Fruit fly (Drosophila melanogaster): ENCODE measurements around the gene Rev1.

Gene Rev1

DNA sequence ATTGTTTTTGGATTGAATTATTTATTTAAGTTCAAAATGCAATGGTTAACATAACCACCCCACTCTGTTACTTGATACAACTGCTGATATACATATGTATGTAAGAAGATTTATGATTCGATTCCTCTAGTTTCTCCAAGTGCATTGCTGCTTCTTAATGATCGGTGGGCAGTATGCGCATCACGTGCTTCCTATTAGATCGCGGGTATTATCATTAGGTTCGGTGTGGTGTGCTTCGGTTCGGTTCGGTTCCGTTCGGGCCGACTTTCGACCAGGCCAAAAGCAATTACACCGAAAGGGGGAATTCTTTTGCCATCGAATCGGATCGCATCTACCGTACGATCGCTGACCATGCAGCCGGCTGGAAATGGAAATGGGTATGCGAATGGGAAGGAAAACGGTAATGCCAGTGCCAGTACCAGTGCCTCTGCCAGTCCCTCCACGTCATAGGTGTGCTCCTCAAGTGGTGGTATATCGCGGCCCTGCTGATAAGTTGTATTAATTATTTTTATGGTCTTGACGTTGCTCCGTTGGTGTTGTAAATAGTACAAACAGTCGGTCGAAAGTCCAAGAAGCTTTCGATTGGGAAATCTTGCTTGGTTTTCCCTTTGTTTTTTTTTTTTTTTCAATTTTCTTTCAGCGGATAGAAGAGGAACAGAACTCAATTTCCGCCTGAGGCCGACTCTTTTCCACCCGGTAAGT lies 16.7 kb upstream of the Rev1 start (continued):
- no peak for TF ChIP-seq CG5180 (GFP tag; optimal IDR thresholded peaks at IDR 0.05)
- no peak for TF ChIP-seq psq (GFP tag; optimal IDR thresholded peaks at IDR 0.05)
- no peak for TF ChIP-seq CG11504 (tag; optimal IDR thresholded peaks at IDR 0.05)
- no peak for TF ChIP-seq Fer1 (GFP tag; optimal IDR thresholded peaks at IDR 0.05)
- TF ChIP-seq CG17385 (GFP tag; optimal IDR thresholded peaks at IDR 0.05), result peak; percentile 28
- no peak for TF ChIP-seq CG3838 (GFP tag; optimal IDR thresholded peaks at IDR 0.05)
- TF ChIP-seq zf30C (GFP tag; optimal IDR thresholded peaks at IDR 0.05), result peak; percentile 57
- peak; percentile 7; the same call in 1 of the 3 replicates for TF ChIP-seq ci (GFP tag; IDR thresholded peaks at IDR 0.05)
- TF ChIP-seq CG34376 (GFP tag; optimal IDR thresholded peaks at IDR 0.05), result peak; percentile 63
- TF ChIP-seq CG17612 (GFP tag; IDR thresholded peaks at IDR 0.05), result no peak
- no peak for TF ChIP-seq CG2116 (GFP tag; optimal IDR thresholded peaks at IDR 0.05)
- 0 out of 4 replicates have a peak, but pooled peaks have one; percentile 49 for TF ChIP-seq chinmo (GFP tag; IDR thresholded peaks at IDR 0.05; ENCODE audit: partially characterized antibody)
- peak; percentile 11 for TF ChIP-seq hkb (optimal IDR thresholded peaks at IDR 0.05)
- no peak for TF ChIP-seq hkb (GFP tag; IDR thresholded peaks at IDR 0.05)
- no peak for TF ChIP-seq CG34224 (GFP tag; IDR thresholded peaks at IDR 0.05; ENCODE audit: partially characterized antibody)

dm6 chr3L:638031-638414 lies 16.1 kb upstream of the Rev1 start:
- TF ChIP-seq ken (GFP tag; IDR thresholded peaks at IDR 0.05) (0 out of 3 replicates have a peak, but pooled peaks have one; percentile 10), CG8281 (tag; optimal IDR thresholded peaks at IDR 0.05) (peak; percentile 17), ci (GFP tag; IDR thresholded peaks at IDR 0.05) (peak; percentile 55; the same call in 1 of the 3 replicates), CG32772 (GFP tag; IDR thresholded peaks at IDR 0.05) (0 out of 2 replicates have a peak, but pooled peaks have one; percentile 36), CG15011 (GFP tag; optimal IDR thresholded peaks at IDR 0.05) (no peak), kay (GFP tag; optimal IDR thresholded peaks at IDR 0.05) (no peak), exex (tag; optimal IDR thresholded peaks at IDR 0.05) (peak; percentile 50), Pdp1 (GFP tag; optimal IDR thresholded peaks at IDR 0.05) (peak in 1 of 2 experiments; percentile 26), slbo (GFP tag; IDR thresholded peaks at IDR 0.05) (0 out of 2 replicates have a peak, but pooled peaks have one; percentile 9), sug (tag; optimal IDR thresholded peaks at IDR 0.05) (peak; percentile 94), sd (tag; optimal IDR thresholded peaks at IDR 0.05) (peak; percentile 99), CG8290 (GFP tag; optimal IDR thresholded peaks at IDR 0.05) (no peak), CG8290 (tag; optimal IDR thresholded peaks at IDR 0.05) (peak in 1 of 2 experiments; percentile 38), CG42726 (GFP tag; IDR thresholded peaks at IDR 0.05; ENCODE audit: partially characterized antibody) (no peak), CG10543 (GFP tag; optimal IDR thresholded peaks at IDR 0.05) (peak; percentile 86), sens-2 (GFP tag; IDR thresholded peaks at IDR 0.05) (peak; percentile 46; the same call in 1 of the 2 replicates), CG15601 (tag; optimal IDR thresholded peaks at IDR 0.05) (peak; percentile 17), CG31224 (GFP tag; IDR thresholded peaks at IDR 0.05) (no peak), grn (GFP tag; optimal IDR thresholded peaks at IDR 0.05) (peak; percentile 94), zf30C (GFP tag; optimal IDR thresholded peaks at IDR 0.05) (no peak), CG12769 (tag; optimal IDR thresholded peaks at IDR 0.05) (peak; percentile 93), Meics (GFP tag; optimal IDR thresholded peaks at IDR 0.05) (peak; percentile 13), Dbx (GFP tag; IDR thresholded peaks at IDR 0.05) (0 out of 3 replicates have a peak, but pooled peaks have one; percentile 20), lab (GFP tag; optimal IDR thresholded peaks at IDR 0.05) (peak; percentile 13), Med (GFP tag) (peak; percentile 78), Hey (tag; optimal IDR thresholded peaks at IDR 0.05) (peak; percentile 7), twi (tag; optimal IDR thresholded peaks at IDR 0.05) (peak; percentile 14), CHES-1-like (GFP tag; optimal IDR thresholded peaks at IDR 0.05) (peak; percentile 5), CG14441 (GFP tag; IDR thresholded peaks at IDR 0.05) (0 out of 2 replicates have a peak, but pooled peaks have one; percentile 6), Hmr (GFP tag; optimal IDR thresholded peaks at IDR 0.05) (peak; percentile 34), CG34376 (GFP tag; optimal IDR thresholded peaks at IDR 0.05) (peak; percentile 59), da (GFP tag; optimal IDR thresholded peaks at IDR 0.05) (no peak), Nf-YA (GFP tag; IDR thresholded peaks at IDR 0.05) (0 out of 2 replicates have a peak, but pooled peaks have one; percentile 20), dati (GFP tag; IDR thresholded peaks at IDR 0.05) (no peak), CG34224 (GFP tag; IDR thresholded peaks at IDR 0.05; ENCODE audit: partially characterized antibody) (no peak), ftz-f1 (GFP tag; optimal IDR thresholded peaks at IDR 0.05) (no peak), dm (GFP tag; optimal IDR thresholded peaks at IDR 0.05) (peak; percentile 8)
